Worm (Caenorhabditis elegans) whole organism, young adult: Measurements from ENCODE around the gene abu-1.
A peak's percentile ranks its signal among the peaks of the same experiment; 100 is the strongest.

Experiments used
- F23B12.7 ChIP-seq: sonication (generic microtip); optimal IDR thresholded peaks from 2 replicates; lab custom pipeline; 2017; ENCODE audit warnings: missing genetic modification characterization, mild to moderate bottlenecking, missing compliant biosample characterization, antibody characterized with exemption, moderate library complexity; ENCODE audit not compliant: insufficient read depth
- F33H1.4 ChIP-seq: fragments of 200-800 bp; sonication (Bioruptor generic); IDR thresholded peaks from 2 replicates; pipeline ENCODE4 v1.3.6; 2022; ENCODE audit warnings: missing genetic modification reagents, missing genetic modification characterization, missing compliant biosample characterization
- F37B4.10 ChIP-seq: fragments of 200-800 bp; sonication (Bioruptor generic); IDR thresholded peaks from 2 replicates; pipeline ENCODE4 v1.3.6; 2022; ENCODE audit warnings: missing genetic modification characterization, missing compliant biosample characterization
- F52B5.7 ChIP-seq: sonication (generic microtip); optimal IDR thresholded peaks from 2 replicates; lab custom pipeline; 2016; ENCODE audit warnings: mild to moderate bottlenecking, missing genetic modification characterization, missing compliant biosample characterization
- F55B11.4 ChIP-seq: sonication (generic microtip); optimal IDR thresholded peaks from 2 replicates; lab custom pipeline; 2016; ENCODE audit warnings: missing compliant biosample characterization, missing genetic modification characterization, borderline replicate concordance; ENCODE audit not compliant: insufficient read depth
- K11D2.4 ChIP-seq: fragments of 200-800 bp; sonication (Bioruptor generic); IDR thresholded peaks from 2 replicates; pipeline ENCODE4 v1.3.6; 2022; ENCODE audit warnings: missing genetic modification reagents, missing genetic modification characterization, missing compliant biosample characterization
- T26A5.8 ChIP-seq: sonication (generic microtip); optimal IDR thresholded peaks from 2 replicates; lab custom pipeline; 2016; ENCODE audit warnings: missing genetic modification characterization, missing compliant biosample characterization
- Y53G8AR.9 ChIP-seq: fragments of 200-800 bp; sonication (Bioruptor generic); conservative IDR thresholded peaks from 2 replicates; pipeline ENCODE4 v1.3.6; 2022; ENCODE audit warnings: missing genetic modification reagents, missing genetic modification characterization, missing compliant biosample characterization
- aptf-2 ChIP-seq: fragments of 200-800 bp; sonication (Bioruptor generic); conservative IDR thresholded peaks from 2 replicates; pipeline ENCODE4 v1.3.6; 2022; ENCODE audit warnings: missing genetic modification reagents, missing genetic modification characterization, missing compliant biosample characterization
- athp-1 ChIP-seq: sonication (generic microtip); optimal IDR thresholded peaks from 2 replicates; lab custom pipeline; 2017; ENCODE audit warnings: mild to moderate bottlenecking, missing genetic modification characterization, missing compliant biosample characterization
- attf-3 ChIP-seq: fragments of 200-800 bp; sonication (Bioruptor generic); conservative IDR thresholded peaks from 2 replicates; pipeline ENCODE4 v1.3.6; 2022; ENCODE audit warnings: missing genetic modification reagents, missing genetic modification characterization, missing compliant biosample characterization
- attf-6 ChIP-seq: fragments of 200-800 bp; sonication (Bioruptor generic); IDR thresholded peaks from 2 replicates; pipeline ENCODE4 v1.3.6; 2022; ENCODE audit warnings: missing genetic modification reagents, missing genetic modification characterization, missing compliant biosample characterization
- bed-2 ChIP-seq: fragments of 200-800 bp; sonication (Bioruptor generic); IDR thresholded peaks from 2 replicates; pipeline ENCODE4 v1.3.6; 2022; ENCODE audit warnings: missing genetic modification reagents, missing genetic modification characterization, missing compliant biosample characterization
- ccch-3 ChIP-seq: fragments of 200-800 bp; sonication (Bioruptor generic); optimal IDR thresholded peaks from 2 replicates; lab custom pipeline; 2018; ENCODE audit warnings: mild to moderate bottlenecking, missing genetic modification characterization, missing compliant biosample characterization
- cebp-1 ChIP-seq, 2 experiments: fragments of 200-800 bp in 1 of 2; sonication (Bioruptor generic) in 1 of 2; sonication (generic microtip) in 1 of 2; IDR thresholded peaks in 1 of 2; optimal IDR thresholded peaks in 1 of 2; 2 replicates each; pipeline versions ENCODE4 v1.3.6 to Lab custom; 2017 to 2022; ENCODE audit warnings: missing compliant biosample characterization in 2 of 2, missing genetic modification characterization in 2 of 2, mild to moderate bottlenecking in 1 of 2, missing genetic modification reagents in 1 of 2, moderate library complexity in 1 of 2
- ceh-27 ChIP-seq: fragments of 200-800 bp; sonication (Bioruptor generic); optimal IDR thresholded peaks from 2 replicates; lab custom pipeline; 2018; ENCODE audit warnings: mild to moderate bottlenecking, missing genetic modification characterization, moderate library complexity, missing compliant biosample characterization
- ceh-91 ChIP-seq: fragments of 200-800 bp; sonication (Bioruptor generic); IDR thresholded peaks from 2 replicates; pipeline ENCODE4 v1.3.6; 2022; ENCODE audit warnings: missing genetic modification reagents, missing genetic modification characterization, missing compliant biosample characterization
- dox-1 ChIP-seq: fragments of 200-800 bp; sonication (Bioruptor generic); IDR thresholded peaks from 2 replicates; pipeline ENCODE4 v1.3.6; 2022; ENCODE audit warnings: missing genetic modification reagents, missing genetic modification characterization, missing compliant biosample characterization
- dpff-1 ChIP-seq: sonication (generic microtip); optimal IDR thresholded peaks from 2 replicates; lab custom pipeline; 2017; ENCODE audit warnings: mild to moderate bottlenecking, missing genetic modification characterization, missing compliant biosample characterization
- egl-18 ChIP-seq: fragments of 200-800 bp; sonication (Bioruptor generic); IDR thresholded peaks from 2 replicates; pipeline ENCODE4 v1.3.6; 2022; ENCODE audit warnings: missing genetic modification reagents, missing genetic modification characterization, missing compliant biosample characterization
- egrh-3 ChIP-seq: fragments of 200-800 bp; sonication (Bioruptor generic); IDR thresholded peaks from 2 replicates; pipeline ENCODE4 v1.3.6; 2022; ENCODE audit warnings: missing genetic modification reagents, missing genetic modification characterization, missing compliant biosample characterization
- ekl-4 ChIP-seq: fragments of 200-800 bp; sonication (Bioruptor generic); IDR thresholded peaks from 2 replicates; pipeline ENCODE4 v1.3.6; 2022; ENCODE audit warnings: missing genetic modification reagents, missing genetic modification characterization, missing compliant biosample characterization
- ets-4 ChIP-seq: fragments of 200-800 bp; sonication (Bioruptor generic); optimal IDR thresholded peaks from 2 replicates; lab custom pipeline; 2018; ENCODE audit warnings: mild to moderate bottlenecking, missing genetic modification characterization, missing compliant biosample characterization
- fkh-3 ChIP-seq: sonication (generic microtip); optimal IDR thresholded peaks from 2 replicates; lab custom pipeline; 2016; ENCODE audit warnings: mild to moderate bottlenecking, missing genetic modification characterization, missing compliant biosample characterization
- hsf-1 ChIP-seq: fragments of 200-800 bp; sonication (Bioruptor generic); IDR thresholded peaks from 2 replicates; pipeline ENCODE4 v1.3.6; 2022; ENCODE audit warnings: missing genetic modification reagents, missing genetic modification characterization, missing compliant biosample characterization
- lin-35 ChIP-seq, 3 experiments: fragments of 150-350 bp in 2 of 3; sonication (generic microtip) in 1 of 3; optimal IDR thresholded peaks; 2 replicates each; lab custom pipeline; 2014 to 2018; ENCODE audit warnings: missing biosample characterization in 3 of 3, missing genetic modification characterization in 3 of 3, missing genetic modification reagents in 3 of 3
- lin-40 ChIP-seq: sonication (generic microtip); optimal IDR thresholded peaks from 2 replicates; lab custom pipeline; 2016; ENCODE audit warnings: missing genetic modification characterization, mild to moderate bottlenecking, missing compliant biosample characterization, missing genotype, missing genetic modification reagents
- lsl-1 ChIP-seq: fragments of 200-800 bp; sonication (Bioruptor generic); optimal IDR thresholded peaks from 2 replicates; lab custom pipeline; 2018; ENCODE audit warnings: mild to moderate bottlenecking, missing genetic modification characterization, moderate library complexity, missing compliant biosample characterization
- madf-10 ChIP-seq: sonication (generic microtip); optimal IDR thresholded peaks from 2 replicates; lab custom pipeline; 2016; ENCODE audit warnings: mild to moderate bottlenecking, missing genetic modification characterization, missing compliant biosample characterization
- mcd-1 ChIP-seq: fragments of 200-800 bp; sonication (Bioruptor generic); IDR thresholded peaks from 2 replicates; pipeline ENCODE4 v1.3.6; 2022; ENCODE audit warnings: missing genetic modification reagents, missing genetic modification characterization, missing compliant biosample characterization
- nhr-179 ChIP-seq: sonication (generic microtip); optimal IDR thresholded peaks from 2 replicates; lab custom pipeline; 2016; ENCODE audit warnings: mild to moderate bottlenecking, missing genetic modification characterization, missing compliant biosample characterization
- nhr-27 ChIP-seq: fragments of 200-800 bp; sonication (Bioruptor generic); optimal IDR thresholded peaks from 2 replicates; lab custom pipeline; 2018; ENCODE audit warnings: mild to moderate bottlenecking, missing genetic modification characterization, moderate library complexity, missing compliant biosample characterization
- nhr-80 ChIP-seq: sonication (generic microtip); optimal IDR thresholded peaks from 2 replicates; lab custom pipeline; 2016; ENCODE audit warnings: missing genetic modification characterization, missing compliant biosample characterization
- rcor-1 ChIP-seq: fragments of 200-800 bp; sonication (Bioruptor generic); IDR thresholded peaks from 2 replicates; pipeline ENCODE4 v1.3.6; 2022; ENCODE audit warnings: missing genetic modification reagents, missing genetic modification characterization, missing compliant biosample characterization
- rec-8 ChIP-seq, 2 experiments: sonication (generic microtip); optimal IDR thresholded peaks; 2 replicates each; lab custom pipeline; 2016; ENCODE audit warnings: mild to moderate bottlenecking in 2 of 2, missing genetic modification characterization in 2 of 2, missing genetic modification reagents in 2 of 2, missing genotype in 2 of 2, missing biosample characterization in 1 of 2, missing compliant biosample characterization in 1 of 2, moderate library complexity in 1 of 2
- sdz-38 ChIP-seq: sonication (generic microtip); optimal IDR thresholded peaks from 2 replicates; lab custom pipeline; 2016; ENCODE audit warnings: missing genotype, missing genetic modification characterization, missing compliant biosample characterization
- snpc-1.3 ChIP-seq: sonication (generic microtip); optimal IDR thresholded peaks from 2 replicates; lab custom pipeline; 2017; ENCODE audit warnings: missing genetic modification characterization, mild to moderate bottlenecking, missing compliant biosample characterization, antibody characterized with exemption, moderate library complexity, missing genotype, missing genetic modification reagents; ENCODE audit not compliant: insufficient read depth
- snpc-3.4 ChIP-seq: sonication (generic microtip); optimal IDR thresholded peaks from 2 replicates; lab custom pipeline; 2017; ENCODE audit warnings: missing genetic modification characterization, mild to moderate bottlenecking, missing compliant biosample characterization, antibody characterized with exemption, moderate library complexity, missing genotype, missing genetic modification reagents
- snpc-4 ChIP-seq, 5 experiments: fragments of 150-350 bp in 1 of 5; sonication (generic microtip) in 4 of 5; optimal IDR thresholded peaks; 2 replicates each; lab custom pipeline; 2014 to 2018; ENCODE audit warnings: missing genetic modification characterization in 5 of 5, missing biosample characterization in 3 of 5, antibody characterized with exemption in 2 of 5, mild to moderate bottlenecking in 2 of 5, missing compliant biosample characterization in 2 of 5, missing genotype in 2 of 5, moderate library complexity in 2 of 5, missing genetic modification reagents in 1 of 5
- tlf-1 ChIP-seq: fragments of 200-800 bp; sonication (Bioruptor generic); optimal IDR thresholded peaks from 2 replicates; lab custom pipeline; 2018; ENCODE audit warnings: mild to moderate bottlenecking, missing genetic modification characterization, missing compliant biosample characterization
- ztf-18 ChIP-seq: sonication (generic microtip); optimal IDR thresholded peaks from 2 replicates; lab custom pipeline; 2016; ENCODE audit warnings: missing genotype, mild to moderate bottlenecking, missing genetic modification characterization, missing compliant biosample characterization
- ztf-28 ChIP-seq: fragments of 200-800 bp; sonication (Bioruptor generic); IDR thresholded peaks from 2 replicates; pipeline ENCODE4 v1.3.6; 2022; ENCODE audit warnings: missing genetic modification reagents, missing genetic modification characterization, missing compliant biosample characterization

Gene abu-1

DNA sequence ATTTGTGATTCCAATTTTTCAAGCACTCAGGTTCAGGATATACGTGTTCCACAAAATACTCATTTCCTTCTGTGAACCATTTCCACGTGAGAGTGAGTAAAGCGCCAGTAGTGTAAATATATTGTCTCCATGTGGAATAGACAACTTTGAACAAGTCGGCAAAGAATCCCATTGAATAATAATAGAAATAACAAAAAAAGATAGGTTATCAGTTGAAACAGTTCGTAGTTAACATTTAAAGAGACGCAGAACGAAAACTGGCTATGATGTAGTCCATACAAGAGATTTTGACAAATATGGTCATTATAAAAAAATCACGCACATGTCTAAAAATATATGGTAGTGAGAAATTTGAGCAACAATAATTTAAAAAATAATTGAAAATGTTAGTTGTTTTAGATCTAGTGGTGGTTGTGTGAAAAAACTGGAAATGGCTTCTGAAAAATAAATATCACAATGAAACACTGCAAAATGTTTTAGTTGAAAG, 24.1 kb downstream of the abu-1 start, which contains the start of gene ceeh-2:
TSS of gene ceeh-2 (minus strand) at position 437 of the 487 bp plus-strand sequence.
- TF ChIP-seq F55B11.4 (tag; lab: Kevin White, UChicago): no peak
- no peak for TF ChIP-seq attf-6 (GFP tag; lab: Robert Waterston, UW)
- peak; percentile 14 for TF ChIP-seq nhr-80
- no peak for TF ChIP-seq fkh-3 (tag; lab: Kevin White, UChicago)

DNA sequence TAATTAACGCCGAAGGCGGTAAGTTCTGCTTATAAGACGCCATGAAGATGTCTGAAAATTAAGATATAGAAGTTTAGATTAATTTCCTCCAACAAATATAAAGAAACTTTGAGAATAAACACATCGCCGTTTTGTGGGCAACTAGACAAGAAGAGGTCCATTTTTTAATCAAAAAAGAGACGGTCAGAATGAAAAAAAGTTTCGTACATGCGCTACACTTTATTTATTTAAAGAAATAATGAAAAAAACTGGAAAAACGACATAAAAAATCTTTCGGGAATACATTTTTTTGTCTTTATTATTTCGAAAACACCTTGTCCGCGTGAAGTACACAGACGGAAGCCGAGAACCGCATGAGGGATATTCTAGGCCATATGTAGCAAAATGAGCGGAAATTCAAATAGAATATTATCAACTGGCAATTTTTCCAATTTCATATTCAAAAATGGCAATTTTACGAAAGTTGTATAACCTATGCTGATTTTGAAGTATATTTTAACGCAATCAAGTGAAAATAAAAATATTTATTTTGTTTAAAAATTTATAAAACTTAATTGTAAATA, 25.8 kb downstream of the abu-1 start, which contains the start of gene sluh-7:
TSS of gene sluh-7 (minus strand) at position 51 of the 563 bp plus-strand sequence.
- TF ChIP-seq athp-1 (tag; lab: Kevin White, UChicago): peak; percentile 19
- no peak for TF ChIP-seq ets-4 (GFP tag; lab: Kevin White, UChicago)
- TF ChIP-seq K11D2.4 (GFP tag; lab: Robert Waterston, UW): 0 out of 2 replicates have a peak, but pooled peaks have one; percentile 39
- peak; percentile 89 for TF ChIP-seq ceh-27 (GFP tag; lab: Kevin White, UChicago)
- no peak for TF ChIP-seq hsf-1 (GFP tag; lab: Robert Waterston, UW)
- no peak for TF ChIP-seq egl-18 (GFP tag; lab: Robert Waterston, UW)
- peak; percentile 73 for TF ChIP-seq lin-40
- peak; percentile 52 for TF ChIP-seq snpc-3.4
- TF ChIP-seq bed-2 (GFP tag; lab: Robert Waterston, UW): no peak
- no peak for TF ChIP-seq T26A5.8 (tag; lab: Kevin White, UChicago)
- peak; percentile 69 for TF ChIP-seq mcd-1 (GFP tag; lab: Robert Waterston, UW)
- peak; percentile 25 for TF ChIP-seq lsl-1 (GFP tag; lab: Kevin White, UChicago)
- 0 out of 2 replicates have a peak, but pooled peaks have one; percentile 46 for TF ChIP-seq dox-1
- no peak for TF ChIP-seq tlf-1 (GFP tag; lab: Kevin White, UChicago)
- peak; percentile 29; the same call in 1 of the 2 replicates for TF ChIP-seq aptf-2
- no peak for TF ChIP-seq dpff-1 (tag; lab: Kevin White, UChicago)
- peak; percentile 25 for TF ChIP-seq snpc-1.3
- TF ChIP-seq snpc-4 (GFP tag; optimal IDR thresholded peaks at IDR 0.05; lab: Kevin White, UChicago): no peak
- TF ChIP-seq snpc-4 (tag; optimal IDR thresholded peaks at IDR 0.05; lab: Kevin White, UChicago): peak in 3 of 4 experiments; percentile 24 to 61 (median 56)
- TF ChIP-seq lin-35 (GFP tag; optimal IDR thresholded peaks at IDR 0.05; lab: Kevin White, UChicago): peak in 1 of 3 experiments; percentile 83
- no peak for TF ChIP-seq F52B5.7
- TF ChIP-seq ztf-18: peak; percentile 15
- no peak for TF ChIP-seq F23B12.7 (tag; lab: Kevin White, UChicago)
- TF ChIP-seq Y53G8AR.9: no peak
- no peak for TF ChIP-seq cebp-1 (GFP tag; IDR thresholded peaks at IDR 0.05; lab: Robert Waterston, UW)
- peak; percentile 63 for TF ChIP-seq cebp-1 (tag; optimal IDR thresholded peaks at IDR 0.05; lab: Kevin White, UChicago)
- no peak for TF ChIP-seq egrh-3 (GFP tag; lab: Robert Waterston, UW)
- TF ChIP-seq F37B4.10 (GFP tag; lab: Robert Waterston, UW): no peak
- TF ChIP-seq nhr-27 (tag; lab: Kevin White, UChicago): no peak
- 0 out of 2 replicates have a peak, but pooled peaks have one; percentile 11 for TF ChIP-seq ceh-91
- no peak for TF ChIP-seq attf-3 (GFP tag; lab: Robert Waterston, UW)
- TF ChIP-seq sdz-38 (tag; lab: Kevin White, UChicago): no peak
- peak in 1 of 2 experiments; percentile 37 for TF ChIP-seq rec-8 (tag; optimal IDR thresholded peaks at IDR 0.05; lab: Kevin White, UChicago)
- peak; percentile 34; the same call in 1 of the 2 replicates for TF ChIP-seq ekl-4 (GFP tag; lab: Robert Waterston, UW)
- peak; percentile 65 for TF ChIP-seq F33H1.4
- TF ChIP-seq ccch-3 (GFP tag; lab: Kevin White, UChicago): peak; percentile 40
- no peak for TF ChIP-seq fkh-3 (tag; lab: Kevin White, UChicago)
- no peak for TF ChIP-seq rcor-1 (GFP tag; lab: Robert Waterston, UW)
- peak; percentile 65; the same call in 1 of the 2 replicates for TF ChIP-seq ztf-28 (GFP tag; lab: Robert Waterston, UW)
- TF ChIP-seq madf-10 (tag; lab: Kevin White, UChicago): peak; percentile 47
- TF ChIP-seq nhr-179 (tag; lab: Kevin White, UChicago): no peak
